Worm (Caenorhabditis elegans): Measurements from ENCODE around the gene maa-1.

- no peak for TF ChIP-seq sem-2 (GFP tag; optimal IDR thresholded peaks at IDR 0.05)
- no peak for TF ChIP-seq unc-39 (tag; optimal IDR thresholded peaks at IDR 0.05)
- no peak for TF ChIP-seq mab-5 (tag; optimal IDR thresholded peaks at IDR 0.05)
- TF ChIP-seq lin-13 (tag; optimal IDR thresholded peaks at IDR 0.05): no peak
These were observed 26.9 kb downstream of the maa-1 start, which contains the start of gene twk-39 for ce11 chrIII:11795448-11795847.
